Worm (Caenorhabditis elegans): ENCODE measurements around the gene F35E8.10.

Gene F35E8.10

ce11 chrV:15879508-15879907, 40.7 kb downstream of the F35E8.10 start, which contains the start of gene nhr-84:
TSS of gene nhr-84 (minus strand) at chrV:15879608.
- TF ChIP-seq aly-2 (tag; optimal IDR thresholded peaks at IDR 0.05), result no peak
- no peak for TF ChIP-seq sem-4 (tag; optimal IDR thresholded peaks at IDR 0.05)
- TF ChIP-seq alr-1 (tag; optimal IDR thresholded peaks at IDR 0.05), result no peak

DNA sequence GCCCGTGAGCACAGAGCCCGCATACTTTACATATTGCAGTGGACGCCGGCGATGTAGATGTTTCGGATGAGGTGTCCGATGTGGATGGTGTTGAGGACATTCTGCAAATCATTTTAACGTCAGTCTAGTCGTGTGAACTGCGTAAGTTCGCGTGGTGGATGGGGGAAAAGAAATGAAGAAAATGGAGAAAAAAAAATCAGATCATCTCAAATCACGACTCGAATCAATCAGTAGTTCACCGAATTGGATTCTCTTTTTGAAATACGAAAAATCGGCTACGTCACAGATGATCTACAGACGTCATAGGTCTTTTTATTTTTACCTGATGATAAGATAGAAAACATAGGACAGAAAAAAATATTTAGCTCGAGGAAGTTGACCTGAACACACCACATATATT, 43.9 kb downstream of the F35E8.10 start, which contains the start of gene nhr-102:
TSS of gene nhr-102 (minus strand) at position 101 of the 400 bp plus-strand sequence.
- TF ChIP-seq mbf-1 (tag; optimal IDR thresholded peaks at IDR 0.05), result no peak
- no peak for TF ChIP-seq ztf-4 (tag; optimal IDR thresholded peaks at IDR 0.05)

ce11 chrV:15873762-15874161, 46.4 kb downstream of the F35E8.10 start:
- TF ChIP-seq nhr-129 (tag; optimal IDR thresholded peaks at IDR 0.05) (peak; percentile 83), egl-27 (tag; optimal IDR thresholded peaks at IDR 0.05) (peak; percentile 37), nhr-237 (tag; optimal IDR thresholded peaks at IDR 0.05) (peak; percentile 5), F13H6.1 (tag; optimal IDR thresholded peaks at IDR 0.05) (peak; percentile 70), dmd-4 (tag; optimal IDR thresholded peaks at IDR 0.05) (no peak), zag-1 (tag; optimal IDR thresholded peaks at IDR 0.05) (no peak), nhr-25 (tag; optimal IDR thresholded peaks at IDR 0.05) (no peak), nhr-12 (tag; optimal IDR thresholded peaks at IDR 0.05) (no peak), nhr-77 (tag; optimal IDR thresholded peaks at IDR 0.05) (no peak), Y55F3AM.14 (GFP tag; optimal IDR thresholded peaks at IDR 0.05) (peak; percentile 90), elt-1 (tag; optimal IDR thresholded peaks at IDR 0.05) (no peak), lin-13 (GFP tag; optimal IDR thresholded peaks at IDR 0.05) (peak; percentile 66), nhr-23 (tag; optimal IDR thresholded peaks at IDR 0.05) (no peak), fos-1 (tag; optimal IDR thresholded peaks at IDR 0.05) (peak; percentile 65), C34F6.9 (tag; optimal IDR thresholded peaks at IDR 0.05) (peak; percentile 46), gmeb-1 (tag; optimal IDR thresholded peaks at IDR 0.05) (peak; percentile 68), ama-1 (optimal IDR thresholded peaks at IDR 0.05) (no peak), peb-1 (tag; optimal IDR thresholded peaks at IDR 0.05) (no peak), unc-55 (GFP tag; optimal IDR thresholded peaks at IDR 0.05) (peak; percentile 78), ceh-82 (tag; optimal IDR thresholded peaks at IDR 0.05) (peak; percentile 71), nhr-21 (tag; optimal IDR thresholded peaks at IDR 0.05) (peak; percentile 73), sma-9 (GFP tag; optimal IDR thresholded peaks at IDR 0.05) (peak; percentile 85), sma-9 (tag; optimal IDR thresholded peaks at IDR 0.05) (no peak), ZK546.5 (tag; optimal IDR thresholded peaks at IDR 0.05) (no peak), lsy-2 (tag; optimal IDR thresholded peaks at IDR 0.05) (peak in 1 of 2 experiments; percentile 51), ceh-16 (tag; optimal IDR thresholded peaks at IDR 0.05) (no peak), sma-3 (GFP tag; optimal IDR thresholded peaks at IDR 0.05) (peak; percentile 39), ztf-4 (tag; optimal IDR thresholded peaks at IDR 0.05) (no peak), R02D3.7 (tag; optimal IDR thresholded peaks at IDR 0.05) (no peak), crh-2 (tag; optimal IDR thresholded peaks at IDR 0.05) (peak; percentile 62), alr-1 (tag; optimal IDR thresholded peaks at IDR 0.05) (no peak), nhr-6 (tag; optimal IDR thresholded peaks at IDR 0.05) (peak; percentile 29), ztf-1 (GFP tag; conservative IDR thresholded peaks at IDR 0.05) (no peak), mab-5 (tag; optimal IDR thresholded peaks at IDR 0.05) (no peak), ztf-11 (tag; optimal IDR thresholded peaks at IDR 0.05) (no peak), mdl-1 (tag; optimal IDR thresholded peaks at IDR 0.05) (no peak), blmp-1 (tag; optimal IDR thresholded peaks at IDR 0.05; ENCODE audit: insufficient read depth) (peak; percentile 8), snpc-4 (tag; optimal IDR thresholded peaks at IDR 0.05) (peak; percentile 66), nhr-10 (tag; optimal IDR thresholded peaks at IDR 0.05) (no peak), elt-3 (tag; optimal IDR thresholded peaks at IDR 0.05) (no peak), lin-11 (tag; optimal IDR thresholded peaks at IDR 0.05) (peak; percentile 80), unc-62 (GFP tag; optimal IDR thresholded peaks at IDR 0.05) (no peak), aly-2 (tag; optimal IDR thresholded peaks at IDR 0.05) (no peak), sem-4 (tag; optimal IDR thresholded peaks at IDR 0.05) (no peak), lin-39 (tag; optimal IDR thresholded peaks at IDR 0.05) (no peak), skn-1 (tag; optimal IDR thresholded peaks at IDR 0.05) (no peak), nhr-11 (tag; optimal IDR thresholded peaks at IDR 0.05) (no peak), mbf-1 (tag; optimal IDR thresholded peaks at IDR 0.05) (no peak), unc-39 (tag; optimal IDR thresholded peaks at IDR 0.05) (no peak)
